Worm (Caenorhabditis elegans) whole organism, midembryonic: Measurements from ENCODE around the gene dhs-14.

ENCODE experiments used
- T22C8.4 ChIP-seq: fragments of 200-800 bp; sonication (Bioruptor generic); IDR thresholded peaks from 2 replicates; pipeline ENCODE4 v1.3.6; 2022; ENCODE audit warnings: missing genetic modification characterization, missing compliant biosample characterization
- cog-1 ChIP-seq: sonication (generic microtip); optimal IDR thresholded peaks from 2 replicates; lab custom pipeline; 2016; ENCODE audit warnings: missing genetic modification characterization, missing compliant biosample characterization
- flt-1 ChIP-seq: fragments of 200-800 bp; sonication (Bioruptor generic); IDR thresholded peaks from 2 replicates; pipeline ENCODE4 v1.3.6; 2022; ENCODE audit warnings: missing genetic modification characterization, missing compliant biosample characterization
- med-1 ChIP-seq: sonication (generic microtip); optimal IDR thresholded peaks from 2 replicates; lab custom pipeline; 2017; ENCODE audit warnings: missing genetic modification characterization, mild to moderate bottlenecking, missing compliant biosample characterization, antibody characterized with exemption, missing genetic modification reagents; ENCODE audit not compliant: insufficient read depth
- ref-1 ChIP-seq: fragments of 200-800 bp; sonication (Bioruptor generic); conservative IDR thresholded peaks from 2 replicates; pipeline ENCODE4 v1.3.6; 2022; ENCODE audit warnings: missing genetic modification reagents, missing genetic modification characterization, missing compliant biosample characterization
- ztf-29 ChIP-seq: fragments of 200-800 bp; sonication (Bioruptor generic); IDR thresholded peaks from 2 replicates; pipeline ENCODE4 v1.3.6; 2022; ENCODE audit warnings: missing genetic modification reagents, missing genetic modification characterization, missing compliant biosample characterization

- TF ChIP-seq ref-1 (GFP tag; lab: Robert Waterston, UW), result no peak
- TF ChIP-seq flt-1 (GFP tag; lab: Robert Waterston, UW), result no peak
- no peak for TF ChIP-seq T22C8.4 (GFP tag; lab: Robert Waterston, UW)
- no peak for TF ChIP-seq cog-1 (tag; lab: Kevin White, UChicago)
- no peak for TF ChIP-seq ztf-29 (GFP tag; lab: Robert Waterston, UW)
- TF ChIP-seq med-1 (GFP tag; lab: Kevin White, UChicago), result no peak
These were observed 37.9 kb downstream of the dhs-14 start, which contains the start of gene str-13 for ce11 chrV:2727101-2727500.
